Worm (Caenorhabditis elegans): ENCODE measurements around the gene tag-335.

ce11 chrIV:12278507-12278906 lies at the start of gene tag-335, which contains the start of gene vkmt-1:
- TF ChIP-seq blmp-1 (tag; optimal IDR thresholded peaks at IDR 0.05; ENCODE audit: insufficient read depth): no peak
- no peak for TF ChIP-seq skn-1 (tag; optimal IDR thresholded peaks at IDR 0.05)

Data from whole organism, L2 larva.